Fruit fly (Drosophila melanogaster): ENCODE results near the gene Cyp1.
A peak's percentile ranks its signal among the peaks of the same experiment; 100 is the strongest.

Gene Cyp1

dm6 chrX:16332615-16333288 lies 12.6 kb upstream of the Cyp1 start (continued):
- peak; percentile 95 for TF ChIP-seq CG1621 (tag; optimal IDR thresholded peaks at IDR 0.05)
- TF ChIP-seq Blimp-1 (GFP tag; optimal IDR thresholded peaks at IDR 0.05) = peak; percentile 91
- peak; percentile 96 for TF ChIP-seq CG34406 (GFP tag; optimal IDR thresholded peaks at IDR 0.05)
- TF ChIP-seq lz (GFP tag; optimal IDR thresholded peaks at IDR 0.05) = peak; percentile 97
- TF ChIP-seq Ets21C (GFP tag; optimal IDR thresholded peaks at IDR 0.05) = peak; percentile 92
- peak; percentile 88 for TF ChIP-seq Eip93F (GFP tag; optimal IDR thresholded peaks at IDR 0.05)
- peak; percentile 96 for TF ChIP-seq Hr39 (GFP tag; optimal IDR thresholded peaks at IDR 0.05)
- TF ChIP-seq Sox102F (GFP tag; optimal IDR thresholded peaks at IDR 0.05) = peak; percentile 97
- TF ChIP-seq CG11902 (GFP tag; optimal IDR thresholded peaks at IDR 0.05) = peak; percentile 87
- TF ChIP-seq topi (GFP tag; optimal IDR thresholded peaks at IDR 0.05) = peak; percentile 98
- peak; percentile 97 for TF ChIP-seq CG6808 (GFP tag; optimal IDR thresholded peaks at IDR 0.05)
- TF ChIP-seq Ets96B (tag; optimal IDR thresholded peaks at IDR 0.05) = peak; percentile 95
- TF ChIP-seq Sox14 (GFP tag; optimal IDR thresholded peaks at IDR 0.05) = peak; percentile 98
- no peak for TF ChIP-seq Hr38 (GFP tag; optimal IDR thresholded peaks at IDR 0.05)

- TF ChIP-seq fkh (GFP tag; optimal IDR thresholded peaks at IDR 0.05) (peak; percentile 90), Sox102F (GFP tag; optimal IDR thresholded peaks at IDR 0.05) (no peak), Eip78C (GFP tag) (peak; percentile 59)
Observed at dm6 chrX:16331562-16332233, 11.5 kb upstream of the Cyp1 start.

dm6 chrX:16330659-16331058 lies 10.5 kb upstream of the Cyp1 start, which contains the start of gene CG9919:
Gene CG9919, minus strand, starts transcription at chrX:16330759.
- TF ChIP-seq Hr39 (GFP tag; optimal IDR thresholded peaks at IDR 0.05) (no peak), svp (GFP tag) (no peak), CG8319 (GFP tag; optimal IDR thresholded peaks at IDR 0.05) (no peak), CG8119 (GFP tag; IDR thresholded peaks at IDR 0.05) (no peak), CG9139 (GFP tag; optimal IDR thresholded peaks at IDR 0.05) (no peak), Lpt (GFP tag; optimal IDR thresholded peaks at IDR 0.05) (no peak), CG31627 (GFP tag; optimal IDR thresholded peaks at IDR 0.05) (no peak), CG11902 (GFP tag; optimal IDR thresholded peaks at IDR 0.05) (no peak), CG34406 (GFP tag; optimal IDR thresholded peaks at IDR 0.05) (no peak), ss (GFP tag; optimal IDR thresholded peaks at IDR 0.05) (no peak), CG7368 (GFP tag; optimal IDR thresholded peaks at IDR 0.05) (no peak), fd59A (GFP tag; optimal IDR thresholded peaks at IDR 0.05) (no peak), CG6808 (GFP tag; optimal IDR thresholded peaks at IDR 0.05) (no peak), CG3919 (GFP tag; optimal IDR thresholded peaks at IDR 0.05) (no peak), CG10669 (GFP tag; optimal IDR thresholded peaks at IDR 0.05) (no peak), CG16779 (tag; optimal IDR thresholded peaks at IDR 0.05) (no peak)

dm6 chrX:16325472-16325871 lies 5.3 kb upstream of the Cyp1 start, which contains the start of gene CalpC:
Gene CalpC, plus strand, starts transcription at chrX:16325763.
- TF ChIP-seq CG1621 (tag; optimal IDR thresholded peaks at IDR 0.05) (peak; percentile 48), ss (GFP tag; optimal IDR thresholded peaks at IDR 0.05) (peak; percentile 13 to 45), CG10669 (GFP tag; optimal IDR thresholded peaks at IDR 0.05) (no peak), CG32006 (GFP tag; optimal IDR thresholded peaks at IDR 0.05) (no peak), Ets21C (GFP tag; optimal IDR thresholded peaks at IDR 0.05) (no peak)

dm6 chrX:16323536-16323935 lies 3.4 kb upstream of the Cyp1 start:
- TF ChIP-seq Eip78C (GFP tag) (peak; percentile 19), Sox102F (GFP tag; optimal IDR thresholded peaks at IDR 0.05) (no peak)

dm6 chrX:16323063-16323462 lies 2.9 kb upstream of the Cyp1 start, which contains the start of the genes CG9917 and CG32579:
Gene CG9917, minus strand, starts transcription at chrX:16323231.
Gene CG32579, plus strand, starts transcription at chrX:16323286.
- no peak for TF ChIP-seq Ets96B (tag; optimal IDR thresholded peaks at IDR 0.05)
- TF ChIP-seq salr (GFP tag; optimal IDR thresholded peaks at IDR 0.05) = no peak
- no peak for TF ChIP-seq spab (GFP tag; optimal IDR thresholded peaks at IDR 0.05)
- no peak for TF ChIP-seq CG6276 (GFP tag; optimal IDR thresholded peaks at IDR 0.05)
- TF ChIP-seq Sox14 (GFP tag; optimal IDR thresholded peaks at IDR 0.05) = peak; percentile 48
- TF ChIP-seq CG1621 (tag; optimal IDR thresholded peaks at IDR 0.05) = peak; percentile 32
